Fruit fly (Drosophila melanogaster) whole organism, wandering third instar larva: ENCODE data around the gene Ugt301D1.

ENCODE experiments used
- Abd-B ChIP-seq: fragments of >200 bp; optimal IDR thresholded peaks from 2 replicates; lab custom pipeline; 2017; ENCODE audit warnings: missing biosample characterization, missing genetic modification characterization
- CG32264 ChIP-seq: fragments of 200-800 bp; sonication (Bioruptor generic); optimal IDR thresholded peaks from 2 replicates; lab custom pipeline; 2016; ENCODE audit warnings: missing biosample characterization, missing genetic modification characterization
- CrebA ChIP-seq: fragments of 200-800 bp; sonication (Bioruptor generic); optimal IDR thresholded peaks from 2 replicates; lab custom pipeline; 2016; ENCODE audit warnings: missing biosample characterization, mild to moderate bottlenecking, missing genetic modification characterization, borderline replicate concordance
- Dif ChIP-seq: fragments of 200-275, 200-300 bp; sonication (Bioruptor generic); optimal IDR thresholded peaks from 2 replicates; lab custom pipeline; 2018; ENCODE audit warnings: missing biosample characterization, missing genetic modification characterization; ENCODE audit not compliant: partially characterized antibody
- Hnf4 ChIP-seq: fragments of 200-800 bp; sonication (Bioruptor generic); optimal IDR thresholded peaks from 2 replicates; lab custom pipeline; 2016; ENCODE audit warnings: missing biosample characterization, mild to moderate bottlenecking, missing genetic modification characterization
- Hr78 ChIP-seq: fragments of >200 bp; optimal IDR thresholded peaks from 2 replicates; lab custom pipeline; 2017; ENCODE audit warnings: missing biosample characterization, missing genetic modification characterization
- Hr83 ChIP-seq: fragments of 200-300 bp; sonication (Bioruptor generic); optimal IDR thresholded peaks from 2 replicates; lab custom pipeline; 2016; ENCODE audit warnings: missing biosample characterization, mild to moderate bottlenecking, missing genetic modification characterization, moderate library complexity; ENCODE audit not compliant: poor library complexity, severe bottlenecking
- Jra ChIP-seq: sonication (Bioruptor generic); optimal IDR thresholded peaks from 2 replicates; lab custom pipeline; 2016; ENCODE audit warnings: missing biosample characterization, missing genetic modification characterization
- N ChIP-seq: fragments of >200 bp; optimal IDR thresholded peaks from 2 replicates; lab custom pipeline; 2018; ENCODE audit warnings: missing biosample characterization, missing external identifiers, missing genetic modification characterization
- OdsH ChIP-seq: fragments of 200-800 bp; sonication (Bioruptor generic); optimal IDR thresholded peaks from 2 replicates; lab custom pipeline; 2016; ENCODE audit warnings: missing biosample characterization, mild to moderate bottlenecking, missing genetic modification characterization
- Rel ChIP-seq, 2 experiments: fragments of 200-800 bp; sonication (Bioruptor generic) in 1 of 2; optimal IDR thresholded peaks; 2 replicates in 1 of 2; 3 replicates in 1 of 2; lab custom pipeline; 2016 to 2019; ENCODE audit warnings: mild to moderate bottlenecking in 2 of 2, missing biosample characterization in 2 of 2, missing genetic modification characterization in 2 of 2, moderate library complexity in 1 of 2
- Sp1 ChIP-seq: fragments of 200-800 bp; sonication (Bioruptor generic); optimal IDR thresholded peaks from 3 replicates; lab custom pipeline; 2019; ENCODE audit warnings: missing biosample characterization, mild to moderate bottlenecking, missing genetic modification characterization, moderate library complexity
- Vsx2 ChIP-seq: fragments of 200-300, 225-300 bp; sonication (Bioruptor generic); optimal IDR thresholded peaks from 2 replicates; lab custom pipeline; 2018; ENCODE audit warnings: missing biosample characterization, missing genetic modification characterization; ENCODE audit not compliant: partially characterized antibody
- br ChIP-seq: fragments of 200-800 bp; sonication (Bioruptor generic); optimal IDR thresholded peaks from 2 replicates; lab custom pipeline; 2016; ENCODE audit warnings: missing biosample characterization, missing genetic modification characterization
- dl ChIP-seq, 2 experiments: fragments of 175-275, 200-275 bp in 1 of 2; fragments of 200-275 bp in 1 of 2; sonication (Bioruptor generic); optimal IDR thresholded peaks; lab custom pipeline; 2018; ENCODE audit warnings: mild to moderate bottlenecking in 2 of 2, missing biosample characterization in 2 of 2, missing genetic modification characterization in 2 of 2, moderate library complexity in 2 of 2; ENCODE audit not compliant: partially characterized antibody in 2 of 2, insufficient read depth in 1 of 2
- dmrt93B ChIP-seq: fragments of 200-800 bp; sonication (Bioruptor generic); optimal IDR thresholded peaks from 2 replicates; lab custom pipeline; 2018; ENCODE audit warnings: missing biosample characterization, mild to moderate bottlenecking, missing genetic modification characterization
- dsf ChIP-seq: sonication (Bioruptor generic); optimal IDR thresholded peaks from 2 replicates; lab custom pipeline; 2016; ENCODE audit warnings: missing biosample characterization, missing genetic modification characterization, borderline replicate concordance
- ey ChIP-seq: fragments of 200-800 bp; sonication (Bioruptor generic); optimal IDR thresholded peaks from 2 replicates; lab custom pipeline; 2016; ENCODE audit warnings: missing biosample characterization, missing genetic modification characterization
- foxo ChIP-seq, 2 experiments: fragments of 200-800 bp; sonication (Bioruptor generic); optimal IDR thresholded peaks; 2 replicates in 1 of 2; 3 replicates in 1 of 2; lab custom pipeline; 2016 to 2017; ENCODE audit warnings: missing biosample characterization in 2 of 2, missing genetic modification characterization in 2 of 2
- h ChIP-seq: fragments of 200-800 bp; sonication (Bioruptor generic); optimal IDR thresholded peaks from 3 replicates; lab custom pipeline; 2016; ENCODE audit warnings: missing biosample characterization, mild to moderate bottlenecking, missing genetic modification characterization
- jim ChIP-seq: fragments of 175-275, 200-325 bp; sonication (Bioruptor generic); optimal IDR thresholded peaks from 2 replicates; lab custom pipeline; 2016; ENCODE audit warnings: missing biosample characterization, mild to moderate bottlenecking, missing genetic modification characterization
- pan ChIP-seq: fragments of >200 bp; optimal IDR thresholded peaks from 2 replicates; lab custom pipeline; 2017
- rgr ChIP-seq: fragments of 200-800 bp; sonication (Bioruptor generic); optimal IDR thresholded peaks from 3 replicates; lab custom pipeline; 2016; ENCODE audit warnings: missing biosample characterization, mild to moderate bottlenecking, missing genetic modification characterization
- sage ChIP-seq: fragments of 200-800 bp; sonication (Bioruptor generic); optimal IDR thresholded peaks from 2 replicates; lab custom pipeline; 2016; ENCODE audit warnings: missing biosample characterization, mild to moderate bottlenecking, missing genetic modification characterization
- sv ChIP-seq: fragments of 200-800 bp; sonication (Bioruptor generic); optimal IDR thresholded peaks from 3 replicates; lab custom pipeline; 2016; ENCODE audit warnings: missing biosample characterization, missing genetic modification characterization
- tai ChIP-seq: sonication (Bioruptor generic); optimal IDR thresholded peaks from 2 replicates; lab custom pipeline; 2016; ENCODE audit warnings: missing biosample characterization, missing genetic modification characterization
- usp ChIP-seq: fragments of >200 bp; optimal IDR thresholded peaks from 2 replicates; lab custom pipeline; 2017; ENCODE audit warnings: missing biosample characterization, missing genetic modification characterization
- woc ChIP-seq: sonication (Bioruptor generic); optimal IDR thresholded peaks from 2 replicates; lab custom pipeline; 2016; ENCODE audit warnings: missing biosample characterization, mild to moderate bottlenecking, missing genetic modification characterization

The Ugt301D1 gene

DNA sequence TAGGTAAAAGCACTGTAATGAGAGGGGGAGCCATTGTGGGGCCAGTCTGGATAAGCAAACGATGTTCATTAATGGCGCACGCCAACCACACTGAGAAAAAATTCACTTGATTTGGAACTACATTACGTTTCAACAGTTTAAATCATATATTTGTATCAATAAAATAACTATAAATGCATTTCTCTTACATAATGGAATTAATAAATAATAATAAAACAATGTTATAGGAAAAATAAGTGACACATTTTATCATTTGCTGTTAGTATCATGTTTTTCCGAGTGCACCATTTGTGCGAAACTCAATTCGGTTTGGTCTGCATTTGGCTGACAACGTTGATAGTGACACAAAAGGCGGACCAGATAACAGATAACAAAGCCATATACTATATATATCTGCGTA is 39.4 kb downstream of the Ugt301D1 start:
- TF ChIP-seq Jra (GFP tag; lab: Kevin White, UChicago) (no peak), dl (GFP tag; optimal IDR thresholded peaks at IDR 0.05; lab: Kevin White, UChicago; ENCODE audit: insufficient read depth in 1 of 2, partially characterized antibody in 2 of 2) (no peak), Hr83 (GFP tag; lab: Kevin White, UChicago) (no peak), h (GFP tag; lab: Kevin White, UChicago) (peak; percentile 62), dsf (GFP tag; lab: Kevin White, UChicago) (no peak), Dif (GFP tag; lab: Kevin White, UChicago) (no peak), Hr78 (GFP tag; lab: Kevin White, UChicago) (no peak), Abd-B (GFP tag; lab: Kevin White, UChicago) (no peak), OdsH (GFP tag; lab: Kevin White, UChicago) (no peak), pan (no peak), dmrt93B (no peak), jim (GFP tag; lab: Kevin White, UChicago) (no peak), sv (GFP tag; lab: Kevin White, UChicago) (no peak), foxo (GFP tag; optimal IDR thresholded peaks at IDR 0.05; lab: Kevin White, UChicago) (peak in 1 of 2 experiments; percentile 36), sage (GFP tag; lab: Kevin White, UChicago) (no peak), usp (GFP tag; lab: Kevin White, UChicago) (no peak), Hnf4 (no peak)

DNA sequence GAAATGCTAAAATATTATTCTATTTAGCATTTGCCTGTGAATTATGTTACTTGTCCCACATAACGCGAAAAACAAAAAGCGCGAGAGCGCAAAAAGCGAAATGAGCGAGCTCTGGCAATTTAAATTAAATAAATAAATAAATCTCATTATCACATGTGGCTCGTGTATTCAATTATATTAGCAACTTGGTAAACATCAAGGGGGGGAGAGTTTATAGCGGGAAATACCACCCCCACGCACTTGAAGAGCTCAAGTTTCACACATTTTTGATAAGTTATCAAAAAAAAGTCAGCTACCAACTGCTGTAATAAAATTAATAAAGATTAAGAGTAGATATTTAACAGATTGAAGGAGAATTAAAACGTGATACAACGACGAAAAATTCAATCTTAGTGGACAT is 40.1 kb downstream of the Ugt301D1 start:
- no peak for TF ChIP-seq OdsH (GFP tag; lab: Kevin White, UChicago)
- no peak for TF ChIP-seq Rel (GFP tag; optimal IDR thresholded peaks at IDR 0.05; lab: Kevin White, UChicago)
- peak; percentile 60 for TF ChIP-seq Rel (tag; optimal IDR thresholded peaks at IDR 0.05; lab: Kevin White, UChicago)
- TF ChIP-seq Sp1 (GFP tag; lab: Kevin White, UChicago): peak; percentile 6
- TF ChIP-seq pan: no peak
- TF ChIP-seq dl (GFP tag; optimal IDR thresholded peaks at IDR 0.05; lab: Kevin White, UChicago; ENCODE audit: insufficient read depth in 1 of 2, partially characterized antibody in 2 of 2): peak in 1 of 2 experiments; percentile 16

DNA sequence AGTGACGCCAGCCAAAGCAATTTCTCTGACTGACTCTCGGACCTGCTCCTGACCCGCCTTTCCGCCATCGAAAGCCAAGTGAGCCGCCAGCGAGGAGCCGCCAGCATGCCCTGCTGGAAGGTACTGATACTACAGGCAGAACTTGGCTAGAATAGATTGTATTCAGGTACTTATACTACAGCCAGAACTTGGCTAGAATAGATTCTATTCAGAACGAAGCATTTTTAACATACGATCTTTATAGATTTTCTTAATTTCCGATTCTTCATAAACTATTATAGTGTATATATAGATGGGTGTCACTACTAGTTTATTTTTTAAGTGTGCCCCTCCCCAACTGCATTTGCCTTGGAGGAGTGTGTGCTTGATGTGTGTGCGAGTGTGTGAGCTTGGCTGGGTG is 44.8 kb downstream of the Ugt301D1 start:
- TF ChIP-seq sage (GFP tag; lab: Kevin White, UChicago) (no peak), sv (GFP tag; lab: Kevin White, UChicago) (no peak), rgr (GFP tag; lab: Kevin White, UChicago) (no peak), dsf (GFP tag; lab: Kevin White, UChicago) (no peak), Dif (GFP tag; lab: Kevin White, UChicago) (no peak), Hr78 (GFP tag; lab: Kevin White, UChicago) (no peak), pan (no peak), Vsx2 (GFP tag; lab: Kevin White, UChicago) (no peak), Hr83 (GFP tag; lab: Kevin White, UChicago) (no peak), br (GFP tag; lab: Kevin White, UChicago) (no peak), usp (GFP tag; lab: Kevin White, UChicago) (no peak), Hnf4 (no peak), ey (GFP tag; lab: Kevin White, UChicago) (no peak), N (GFP tag; lab: Kevin White, UChicago) (no peak), h (GFP tag; lab: Kevin White, UChicago) (no peak), woc (GFP tag; lab: Kevin White, UChicago) (no peak), tai (GFP tag; lab: Kevin White, UChicago) (no peak), foxo (GFP tag; optimal IDR thresholded peaks at IDR 0.05; lab: Kevin White, UChicago) (no peak), dmrt93B (no peak), CrebA (GFP tag; lab: Kevin White, UChicago) (no peak)

DNA sequence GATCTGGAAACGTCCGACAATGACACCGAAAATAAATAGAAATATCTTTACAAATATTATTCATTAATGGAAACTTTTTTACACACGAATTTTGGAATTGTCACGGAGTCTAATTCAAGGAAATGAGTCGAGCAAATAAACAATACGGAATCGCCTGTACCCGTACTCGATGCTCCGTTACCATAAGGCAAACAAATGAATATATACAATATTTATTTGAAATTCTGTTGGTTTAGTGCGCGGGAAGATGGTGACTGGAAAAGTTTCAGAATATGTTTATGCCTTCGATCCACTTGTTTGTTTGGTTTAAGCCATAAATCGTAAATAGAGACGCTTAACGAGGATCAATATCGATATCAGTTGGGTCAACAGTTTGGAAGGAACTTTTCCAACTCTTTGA is 47.0 kb downstream of the Ugt301D1 start:
- TF ChIP-seq N (GFP tag; lab: Kevin White, UChicago) (no peak), OdsH (GFP tag; lab: Kevin White, UChicago) (no peak), usp (GFP tag; lab: Kevin White, UChicago) (no peak), sv (GFP tag; lab: Kevin White, UChicago) (no peak), h (GFP tag; lab: Kevin White, UChicago) (no peak), CG32264 (GFP tag; lab: Kevin White, UChicago) (no peak)
- TF ChIP-seq, all 38 proteins: peak for 0
